Worm (Caenorhabditis elegans): Measurements from ENCODE around the gene M04D8.5.
A peak's percentile ranks its signal among the peaks of the same experiment; 100 is the strongest.

- TF ChIP-seq elt-1 (tag; optimal IDR thresholded peaks at IDR 0.05) = no peak
- no peak for TF ChIP-seq unc-62 (GFP tag; optimal IDR thresholded peaks at IDR 0.05)
- TF ChIP-seq ama-1 (optimal IDR thresholded peaks at IDR 0.05) = no peak
- no peak for TF ChIP-seq lin-13 (GFP tag; optimal IDR thresholded peaks at IDR 0.05)
- TF ChIP-seq nhr-25 (tag; optimal IDR thresholded peaks at IDR 0.05) = no peak
- TF ChIP-seq sma-3 (GFP tag; optimal IDR thresholded peaks at IDR 0.05) = peak; percentile 63
- no peak for TF ChIP-seq unc-39 (tag; optimal IDR thresholded peaks at IDR 0.05)
- TF ChIP-seq blmp-1 (tag; optimal IDR thresholded peaks at IDR 0.05; ENCODE audit: insufficient read depth) = no peak
- no peak for TF ChIP-seq nhr-237 (tag; optimal IDR thresholded peaks at IDR 0.05)
- TF ChIP-seq ztf-11 (tag; optimal IDR thresholded peaks at IDR 0.05) = no peak
- no peak for TF ChIP-seq alr-1 (tag; optimal IDR thresholded peaks at IDR 0.05)
- TF ChIP-seq lsy-2 (tag; optimal IDR thresholded peaks at IDR 0.05) = peak in 1 of 2 experiments; percentile 47
- TF ChIP-seq skn-1 (tag; optimal IDR thresholded peaks at IDR 0.05) = no peak
Observed at ce11 chrIII:10064140-10064539, 31.0 kb upstream of the M04D8.5 start, which contains the start of gene ekl-6.

Data from whole organism, L2 larva.